Fruit fly (Drosophila melanogaster): ENCODE results near the gene CG5880.

CG5880 gene

dm6 chr3R:27152129-27152968 lies 35.8 kb downstream of the CG5880 start (continued):
- TF ChIP-seq CG18011 (GFP tag; optimal IDR thresholded peaks at IDR 0.05) (peak; percentile 19), CG10959 (GFP tag; IDR thresholded peaks at IDR 0.05) (no peak), Doc3 (GFP tag; IDR thresholded peaks at IDR 0.05; ENCODE audit: partially characterized antibody) (no peak), Fer3 (tag; optimal IDR thresholded peaks at IDR 0.05) (peak; percentile 56), CG10147 (GFP tag; optimal IDR thresholded peaks at IDR 0.05) (peak; percentile 49), Dref (GFP tag; IDR thresholded peaks at IDR 0.05) (no peak), Myb (GFP tag; optimal IDR thresholded peaks at IDR 0.05) (peak; percentile 49), NC2α (GFP tag; optimal IDR thresholded peaks at IDR 0.05) (no peak), CG11247 (GFP tag; IDR thresholded peaks at IDR 0.05) (no peak), CG6854 (GFP tag; optimal IDR thresholded peaks at IDR 0.05) (no peak), bigmax (GFP tag; optimal IDR thresholded peaks at IDR 0.05) (no peak), trh (GFP tag; optimal IDR thresholded peaks at IDR 0.05) (no peak), HmgD (GFP tag; optimal IDR thresholded peaks at IDR 0.05) (no peak), ftz-f1 (GFP tag; optimal IDR thresholded peaks at IDR 0.05) (no peak), Hmr (GFP tag; optimal IDR thresholded peaks at IDR 0.05) (peak; percentile 58), CG18764 (GFP tag; optimal IDR thresholded peaks at IDR 0.05) (no peak), CG9727 (GFP tag; optimal IDR thresholded peaks at IDR 0.05) (peak; percentile 49), amos (GFP tag; IDR thresholded peaks at IDR 0.05; ENCODE audit: partially characterized antibody) (no peak), CG11398 (GFP tag; optimal IDR thresholded peaks at IDR 0.05) (no peak), CG6654 (GFP tag; optimal IDR thresholded peaks at IDR 0.05) (no peak), CG32772 (GFP tag; IDR thresholded peaks at IDR 0.05) (0 out of 2 replicates have a peak, but pooled peaks have one; percentile 31), fru (optimal IDR thresholded peaks at IDR 0.05) (no peak), Doc2 (GFP tag; IDR thresholded peaks at IDR 0.05) (no peak), run (tag; optimal IDR thresholded peaks at IDR 0.05) (no peak), CG6272 (GFP tag; IDR thresholded peaks at IDR 0.05) (no peak), tgo (GFP tag; IDR thresholded peaks at IDR 0.05) (no peak), nau (GFP tag; optimal IDR thresholded peaks at IDR 0.05) (peak; percentile 64), Mrtf (GFP tag; IDR thresholded peaks at IDR 0.05) (no peak), E2f2 (GFP tag; IDR thresholded peaks at IDR 0.05) (0 out of 2 replicates have a peak, but pooled peaks have one; percentile 9), zfh1 (GFP tag; IDR thresholded peaks at IDR 0.05) (no peak), CG1529 (GFP tag; optimal IDR thresholded peaks at IDR 0.05) (no peak), CG3726 (GFP tag; IDR thresholded peaks at IDR 0.05) (no peak), tna (GFP tag; IDR thresholded peaks at IDR 0.05; ENCODE audit: partially characterized antibody) (no peak), eve (GFP tag; optimal IDR thresholded peaks at IDR 0.05) (no peak), CG8924 (tag; optimal IDR thresholded peaks at IDR 0.05) (peak; percentile 48), crc (GFP tag; optimal IDR thresholded peaks at IDR 0.05) (no peak), CG8388 (GFP tag; optimal IDR thresholded peaks at IDR 0.05) (peak; percentile 27), oc (tag; optimal IDR thresholded peaks at IDR 0.05) (no peak), gce (GFP tag; IDR thresholded peaks at IDR 0.05) (no peak), CG8089 (GFP tag; optimal IDR thresholded peaks at IDR 0.05) (peak; percentile 0), CG7963 (GFP tag; IDR thresholded peaks at IDR 0.05; ENCODE audit: partially characterized antibody) (no peak), CG8281 (tag; optimal IDR thresholded peaks at IDR 0.05) (no peak), nmo (GFP tag; optimal IDR thresholded peaks at IDR 0.05) (peak; percentile 57), CG4730 (GFP tag; IDR thresholded peaks at IDR 0.05) (no peak; the same call in 1 of the 2 replicates), BEAF-32 (GFP tag; optimal IDR thresholded peaks at IDR 0.05) (no peak), HmgZ (tag; optimal IDR thresholded peaks at IDR 0.05) (no peak), CG12219 (GFP tag; optimal IDR thresholded peaks at IDR 0.05) (peak; percentile 16), Sox102F (GFP tag; optimal IDR thresholded peaks at IDR 0.05) (peak; percentile 65), cg (GFP tag; optimal IDR thresholded peaks at IDR 0.05) (no peak), Gug (GFP tag; IDR thresholded peaks at IDR 0.05) (0 out of 4 replicates have a peak, but pooled peaks have one; percentile 20)

Measured in whole organism, embryonic.